Fruit fly (Drosophila melanogaster) whole organism, embryonic: Measurements from ENCODE around the gene Paf-AHalpha.
A peak's percentile ranks its signal among the peaks of the same experiment; 100 is the strongest.

Experiments
- BEAF-32 ChIP-seq: fragments of 200-800 bp; sonication (Bioruptor generic); optimal IDR thresholded peaks from 3 replicates; lab custom pipeline; 2017; ENCODE audit warnings: missing biosample characterization, missing genetic modification characterization, mild to moderate bottlenecking, moderate library complexity, missing genetic modification reagents
- CG1024 ChIP-seq: fragments of 200-800 bp; sonication (Bioruptor generic); IDR thresholded peaks from 2 replicates; pipeline ENCODE4 v1.3.6; 2022; ENCODE audit warnings: missing biosample characterization, missing genetic modification characterization
- CG13287 ChIP-seq: fragments of 200-800 bp; sonication (Bioruptor generic); IDR thresholded peaks from 2 replicates; pipeline ENCODE4 v1.3.6; 2022; ENCODE audit warnings: missing biosample characterization, missing genetic modification characterization; ENCODE audit not compliant: partially characterized antibody
- CG14710 ChIP-seq: fragments of 200-800 bp; sonication (Bioruptor generic); optimal IDR thresholded peaks from 3 replicates; lab custom pipeline; 2019; ENCODE audit warnings: missing biosample characterization, mild to moderate bottlenecking, missing genetic modification characterization, moderate library complexity
- CG16813 ChIP-seq: fragments of 200-800 bp; sonication (Bioruptor generic); IDR thresholded peaks from 3 replicates; pipeline ENCODE4 v1.3.6; 2022; ENCODE audit warnings: missing biosample characterization, missing genetic modification characterization; ENCODE audit not compliant: partially characterized antibody
- CG2116 ChIP-seq: fragments of 200-800 bp; sonication (Bioruptor generic); optimal IDR thresholded peaks from 3 replicates; lab custom pipeline; 2018; ENCODE audit warnings: missing biosample characterization, mild to moderate bottlenecking, missing genetic modification characterization
- CG2129 ChIP-seq: fragments of 200-800 bp; sonication (Bioruptor generic); IDR thresholded peaks from 2 replicates; pipeline ENCODE4 v1.3.6; 2022; ENCODE audit warnings: missing biosample characterization, missing genetic modification characterization; ENCODE audit not compliant: partially characterized antibody
- CG30020 ChIP-seq: fragments of 200-800 bp; optimal IDR thresholded peaks from 2 replicates; lab custom pipeline; 2019; ENCODE audit warnings: missing biosample characterization, mild to moderate bottlenecking, missing genetic modification characterization, moderate library complexity
- CG3847 ChIP-seq: fragments of 200-800 bp; sonication (Bioruptor generic); IDR thresholded peaks from 2 replicates; pipeline ENCODE4 v1.3.6; 2022; ENCODE audit warnings: missing biosample characterization, missing genetic modification characterization
- CG42726 ChIP-seq: fragments of 200-800 bp; sonication (Bioruptor generic); IDR thresholded peaks from 2 replicates; pipeline ENCODE4 v1.3.6; 2022; ENCODE audit warnings: missing biosample characterization, missing genetic modification characterization; ENCODE audit not compliant: partially characterized antibody
- CG6791 ChIP-seq: fragments of 200-800 bp; sonication (Bioruptor generic); IDR thresholded peaks from 3 replicates; pipeline ENCODE4 v1.3.6; 2022; ENCODE audit warnings: missing biosample characterization, missing genetic modification characterization; ENCODE audit not compliant: partially characterized antibody
- CG8290 ChIP-seq, 3 experiments: fragments of 200-800 bp; sonication (Bioruptor generic); optimal IDR thresholded peaks; 2 replicates each; lab custom pipeline; 2016 to 2019; ENCODE audit warnings: missing biosample characterization in 3 of 3, missing genetic modification characterization in 3 of 3, mild to moderate bottlenecking in 2 of 3, moderate library complexity in 1 of 3
- CG9932 ChIP-seq: fragments of 200-800 bp; sonication (Bioruptor generic); IDR thresholded peaks from 2 replicates; pipeline ENCODE4 v1.3.6; 2022; ENCODE audit warnings: missing biosample characterization, missing genetic modification characterization
- Doc3 ChIP-seq: fragments of 200-800 bp; sonication (Bioruptor generic); IDR thresholded peaks from 3 replicates; pipeline ENCODE4 v1.3.6; 2022; ENCODE audit warnings: missing biosample characterization, missing genetic modification characterization; ENCODE audit not compliant: partially characterized antibody
- Dref ChIP-seq: fragments of 200-800 bp; sonication (Bioruptor generic); IDR thresholded peaks from 2 replicates; pipeline ENCODE4 v1.3.6; 2022; ENCODE audit warnings: missing biosample characterization, missing genetic modification characterization
- HLH4C ChIP-seq: fragments of 200-800 bp; sonication (Bioruptor generic); IDR thresholded peaks from 3 replicates; pipeline ENCODE4 v1.3.6; 2022; ENCODE audit warnings: missing biosample characterization, missing genetic modification characterization; ENCODE audit not compliant: partially characterized antibody
- MESR4 ChIP-seq: fragments of 200-800 bp; sonication (Bioruptor generic); optimal IDR thresholded peaks from 2 replicates; lab custom pipeline; 2018; ENCODE audit warnings: missing biosample characterization, mild to moderate bottlenecking, missing genetic modification characterization, moderate library complexity
- Med ChIP-seq: fragments of 200-800 bp; sonication (Bioruptor generic); peaks from one replicate; lab custom pipeline; 2016; ENCODE audit warnings: missing biosample characterization, missing genetic modification characterization, mild to moderate bottlenecking, inconsistent platforms, moderate library complexity
- Neu2 ChIP-seq: fragments of 200-800 bp; sonication (Bioruptor generic); optimal IDR thresholded peaks from 3 replicates; lab custom pipeline; 2016; ENCODE audit warnings: missing biosample characterization, missing genetic modification characterization, borderline replicate concordance
- Opbp ChIP-seq: fragments of 200-800 bp; sonication (Bioruptor generic); IDR thresholded peaks from 3 replicates; pipeline ENCODE4 v1.3.6; 2022; ENCODE audit warnings: missing biosample characterization, missing genetic modification characterization; ENCODE audit not compliant: partially characterized antibody
- Ptx1 ChIP-seq: fragments of 200-800 bp; sonication (Bioruptor generic); IDR thresholded peaks from 2 replicates; pipeline ENCODE4 v1.3.6; 2022; ENCODE audit warnings: missing biosample characterization, missing genetic modification characterization
- Sin3A ChIP-seq: fragments of >200 bp; optimal IDR thresholded peaks from 2 replicates; lab custom pipeline; 2018
- Sry-δ ChIP-seq: fragments of 200-800 bp; sonication (Bioruptor generic); optimal IDR thresholded peaks from 2 replicates; lab custom pipeline; 2016; ENCODE audit warnings: missing biosample characterization, missing genetic modification characterization
- amos ChIP-seq: fragments of 200-800 bp; sonication (Bioruptor generic); IDR thresholded peaks from 2 replicates; pipeline ENCODE4 v1.3.6; 2022; ENCODE audit warnings: missing biosample characterization, missing genetic modification characterization; ENCODE audit not compliant: partially characterized antibody
- ato ChIP-seq: fragments of 200-800 bp; sonication (Bioruptor generic); IDR thresholded peaks from 2 replicates; pipeline ENCODE4 v1.3.6; 2022; ENCODE audit warnings: missing biosample characterization, missing genetic modification characterization; ENCODE audit not compliant: partially characterized antibody
- bbx ChIP-seq: fragments of 200-800 bp; sonication (Bioruptor generic); IDR thresholded peaks from 2 replicates; pipeline ENCODE4 v1.3.6; 2022; ENCODE audit warnings: missing biosample characterization, missing genetic modification characterization; ENCODE audit not compliant: partially characterized antibody
- chinmo ChIP-seq: fragments of 200-800 bp; sonication (Bioruptor generic); IDR thresholded peaks from 4 replicates; pipeline ENCODE4 v1.3.6; 2022; ENCODE audit warnings: missing biosample characterization, missing genetic modification characterization; ENCODE audit not compliant: partially characterized antibody
- crp ChIP-seq, 2 experiments: fragments of 200-800 bp; sonication (Bioruptor generic); optimal IDR thresholded peaks; 2 replicates in 1 of 2; 3 replicates in 1 of 2; lab custom pipeline; 2017; ENCODE audit warnings: missing biosample characterization in 2 of 2, missing genetic modification characterization in 2 of 2, mild to moderate bottlenecking in 1 of 2, moderate library complexity in 1 of 2
- gfzf ChIP-seq: fragments of 200-800 bp; sonication (Bioruptor generic); optimal IDR thresholded peaks from 2 replicates; lab custom pipeline; 2016; ENCODE audit warnings: missing biosample characterization, mild to moderate bottlenecking, missing genetic modification characterization, moderate library complexity
- hbn ChIP-seq: fragments of 200-800 bp; sonication (Bioruptor generic); IDR thresholded peaks from 2 replicates; pipeline ENCODE4 v1.3.6; 2022; ENCODE audit warnings: missing biosample characterization, missing genetic modification characterization; ENCODE audit not compliant: partially characterized antibody
- inv ChIP-seq: fragments of 200-800 bp; sonication (Bioruptor generic); IDR thresholded peaks from 2 replicates; pipeline ENCODE4 v1.3.6; 2022; ENCODE audit warnings: missing biosample characterization, missing genetic modification characterization; ENCODE audit not compliant: partially characterized antibody
- knrl ChIP-seq: fragments of 200-800 bp; sonication (Bioruptor generic); IDR thresholded peaks from 3 replicates; pipeline ENCODE4 v1.3.6; 2022; ENCODE audit warnings: missing biosample characterization, missing genetic modification characterization; ENCODE audit not compliant: partially characterized antibody
- lola ChIP-seq, 3 experiments: fragments of >200 bp in 2 of 3; fragments of 200-800 bp in 1 of 3; sonication (Bioruptor generic) in 1 of 3; optimal IDR thresholded peaks; 2 replicates each; lab custom pipeline; 2017 to 2019; ENCODE audit warnings: missing biosample characterization in 3 of 3, missing genetic modification characterization in 3 of 3, mild to moderate bottlenecking in 1 of 3, moderate library complexity in 1 of 3
- mld ChIP-seq: fragments of 200-800 bp; sonication (Bioruptor generic); IDR thresholded peaks from 3 replicates; pipeline ENCODE4 v1.3.6; 2022; ENCODE audit warnings: missing biosample characterization, missing genetic modification characterization; ENCODE audit not compliant: partially characterized antibody
- nerfin-2 ChIP-seq: fragments of 200-800 bp; sonication (Bioruptor generic); IDR thresholded peaks from 2 replicates; pipeline ENCODE4 v1.3.6; 2022; ENCODE audit warnings: missing biosample characterization, missing genetic modification characterization; ENCODE audit not compliant: partially characterized antibody
- pzg ChIP-seq: fragments of 200-800 bp; sonication (Bioruptor generic); optimal IDR thresholded peaks from 3 replicates; lab custom pipeline; 2018; ENCODE audit warnings: missing biosample characterization, mild to moderate bottlenecking, missing genetic modification characterization, moderate library complexity
- row ChIP-seq: fragments of 200-800 bp; sonication (Bioruptor generic); IDR thresholded peaks from 3 replicates; pipeline ENCODE4 v1.3.6; 2022; ENCODE audit warnings: missing biosample characterization, missing genetic modification characterization
- sens ChIP-seq: fragments of 200-800 bp; sonication (Bioruptor generic); peaks from one replicate; lab custom pipeline; 2016; ENCODE audit warnings: missing biosample characterization, missing genetic modification characterization
- slbo ChIP-seq: fragments of 200-800 bp; sonication (Bioruptor generic); IDR thresholded peaks from 2 replicates; pipeline ENCODE4 v1.3.6; 2022; ENCODE audit warnings: missing biosample characterization, missing genetic modification characterization
- sna ChIP-seq: fragments of 200-800 bp; sonication (Bioruptor generic); IDR thresholded peaks from 2 replicates; pipeline ENCODE4 v1.3.6; 2022; ENCODE audit warnings: missing biosample characterization, missing genetic modification characterization; ENCODE audit not compliant: partially characterized antibody
- ssp ChIP-seq: fragments of 200-800 bp; sonication (Bioruptor generic); IDR thresholded peaks from 2 replicates; pipeline ENCODE4 v1.3.6; 2022; ENCODE audit warnings: missing biosample characterization, missing genetic modification characterization
- tna ChIP-seq: fragments of 200-800 bp; sonication (Bioruptor generic); IDR thresholded peaks from 2 replicates; pipeline ENCODE4 v1.3.6; 2022; ENCODE audit warnings: missing biosample characterization, missing genetic modification characterization; ENCODE audit not compliant: partially characterized antibody
- unc-4 ChIP-seq: fragments of 200-800 bp; sonication (Bioruptor generic); IDR thresholded peaks from 2 replicates; pipeline ENCODE4 v1.3.6; 2022; ENCODE audit warnings: missing biosample characterization, missing genetic modification characterization; ENCODE audit not compliant: partially characterized antibody
- vnd ChIP-seq: fragments of 200-800 bp; sonication (Bioruptor generic); IDR thresholded peaks from 3 replicates; pipeline ENCODE4 v1.3.6; 2022; ENCODE audit warnings: missing biosample characterization, missing genetic modification characterization; ENCODE audit not compliant: partially characterized antibody
- zen2 ChIP-seq: fragments of 200-800 bp; sonication (Bioruptor generic); IDR thresholded peaks from 3 replicates; pipeline ENCODE4 v1.3.6; 2022; ENCODE audit warnings: missing biosample characterization, missing genetic modification characterization; ENCODE audit not compliant: partially characterized antibody

Gene Paf-AHalpha

DNA sequence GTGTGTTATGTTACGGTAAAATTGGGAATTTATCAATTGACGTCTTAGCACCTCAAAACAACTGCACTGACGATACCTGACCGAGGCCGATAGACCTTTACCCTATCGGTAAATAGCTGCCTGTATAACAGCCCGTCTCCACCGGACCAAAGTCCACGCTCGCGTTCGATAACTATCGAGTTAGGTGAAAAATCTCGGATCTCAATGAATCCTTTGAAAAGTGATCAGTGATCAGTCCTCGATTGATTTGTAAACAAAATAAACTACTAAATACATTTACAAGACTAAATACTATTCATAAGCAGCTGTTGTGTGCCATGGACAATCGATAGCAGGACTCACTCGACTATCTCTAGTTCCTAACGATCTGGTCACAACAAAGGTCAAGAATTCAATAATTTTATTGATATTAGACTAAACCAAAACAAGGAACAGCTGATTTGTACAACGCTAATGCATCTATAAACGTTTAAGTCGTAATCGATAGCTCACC is 10.6 kb upstream of the Paf-AHalpha start, which contains the start of gene sordd1:
Gene sordd1, minus strand, starts transcription at position 78 of the 493 bp plus-strand sequence.
- TF ChIP-seq amos (GFP tag; lab: Robert Waterston, UW) (peak; percentile 93), Ptx1 (GFP tag; lab: Robert Waterston, UW) (0 out of 2 replicates have a peak, but pooled peaks have one; percentile 23), Doc3 (GFP tag; lab: Robert Waterston, UW) (peak; percentile 82), CG6791 (GFP tag; lab: Robert Waterston, UW) (peak; percentile 97), row (GFP tag; lab: Robert Waterston, UW) (peak; percentile 77), CG2116 (GFP tag; lab: Kevin White, UChicago) (peak; percentile 63), mld (peak; percentile 82), Dref (peak; percentile 79), ato (GFP tag; lab: Robert Waterston, UW) (peak; percentile 81), unc-4 (GFP tag; lab: Robert Waterston, UW) (peak; percentile 85), nerfin-2 (GFP tag; lab: Robert Waterston, UW) (peak; percentile 88), BEAF-32 (GFP tag; lab: Kevin White, UChicago) (peak; percentile 81), Sin3A (lab: Kevin White, UChicago) (peak; percentile 15), lola (GFP tag; optimal IDR thresholded peaks at IDR 0.05; lab: Kevin White, UChicago) (peak in 1 of 3 experiments; percentile 77), Opbp (GFP tag; lab: Robert Waterston, UW) (peak; percentile 88), chinmo (GFP tag; lab: Robert Waterston, UW) (peak; percentile 86; the same call in 1 of the 4 replicates), CG2129 (GFP tag; lab: Robert Waterston, UW) (peak; percentile 81), CG1024 (peak; percentile 78), CG3847 (GFP tag; lab: Robert Waterston, UW) (peak; percentile 35; the same call in 1 of the 2 replicates), slbo (peak; percentile 39; the same call in 1 of the 2 replicates), bbx (GFP tag; lab: Robert Waterston, UW) (peak; percentile 85), Med (GFP tag; lab: Kevin White, UChicago) (peak; percentile 3), tna (GFP tag; lab: Robert Waterston, UW) (peak; percentile 86), ssp (GFP tag; lab: Robert Waterston, UW) (peak; percentile 98), CG42726 (GFP tag; lab: Robert Waterston, UW) (peak; percentile 87), inv (GFP tag; lab: Robert Waterston, UW) (peak; percentile 95), Neu2 (peak; percentile 53), MESR4 (GFP tag; lab: Kevin White, UChicago) (peak; percentile 8), knrl (peak; percentile 93), CG9932 (peak; percentile 35; the same call in 1 of the 2 replicates), HLH4C (GFP tag; lab: Robert Waterston, UW) (peak; percentile 92), Sry-δ (GFP tag; lab: Kevin White, UChicago) (peak; percentile 76), zen2 (GFP tag; lab: Robert Waterston, UW) (peak; percentile 75; the same call in 2 of the 3 replicates), CG8290 (GFP tag; optimal IDR thresholded peaks at IDR 0.05; lab: Kevin White, UChicago) (peak; percentile 74), CG8290 (tag; optimal IDR thresholded peaks at IDR 0.05; lab: Kevin White, UChicago) (peak in 1 of 2 experiments; percentile 63), CG14710 (tag; lab: Kevin White, UChicago) (peak; percentile 4), pzg (GFP tag; lab: Kevin White, UChicago) (peak; percentile 31), CG30020 (peak; percentile 86), CG16813 (GFP tag; lab: Robert Waterston, UW) (peak; percentile 97), hbn (peak; percentile 83), vnd (GFP tag; lab: Robert Waterston, UW) (peak; percentile 90), sna (peak; percentile 70; the same call in 1 of the 2 replicates), crp (GFP tag; optimal IDR thresholded peaks at IDR 0.05; lab: Kevin White, UChicago) (peak in 1 of 2 experiments; percentile 27), gfzf (GFP tag; lab: Kevin White, UChicago) (peak; percentile 2), sens (GFP tag; lab: Kevin White, UChicago) (peak; percentile 31), CG13287 (GFP tag; lab: Robert Waterston, UW) (peak; percentile 89)
